Fruit fly (Drosophila melanogaster) whole organism, adult: ENCODE data around the gene CG1789.

ENCODE experiments used
- CG11617 ChIP-seq: fragments of 200-800 bp; sonication (Bioruptor generic); optimal IDR thresholded peaks from 2 replicates; lab custom pipeline; 2017; ENCODE audit warnings: mild to moderate bottlenecking, missing biosample characterization, missing genetic modification reagents, missing genetic modification characterization
- CG12768 ChIP-seq: fragments of 200-800 bp; sonication (Bioruptor generic); optimal IDR thresholded peaks from 2 replicates; lab custom pipeline; 2017; ENCODE audit warnings: missing biosample characterization, missing genetic modification characterization, mild to moderate bottlenecking, moderate library complexity, missing genetic modification reagents
- CG14711 ChIP-seq: fragments of 200-800 bp; sonication (Bioruptor generic); optimal IDR thresholded peaks from 2 replicates; lab custom pipeline; 2018; ENCODE audit warnings: missing biosample characterization, mild to moderate bottlenecking, missing genetic modification characterization, moderate library complexity
- CG1620 ChIP-seq: fragments of 200-800 bp; sonication (Bioruptor generic); optimal IDR thresholded peaks from 2 replicates; lab custom pipeline; 2016; ENCODE audit warnings: missing biosample characterization, missing genetic modification characterization
- CG33017 ChIP-seq: fragments of 200-800 bp; sonication (Bioruptor generic); optimal IDR thresholded peaks from 2 replicates; lab custom pipeline; 2018; ENCODE audit warnings: missing biosample characterization, mild to moderate bottlenecking, missing genetic modification characterization, moderate library complexity
- CG5204 ChIP-seq: fragments of 200-800 bp; sonication (Bioruptor generic); optimal IDR thresholded peaks from 2 replicates; lab custom pipeline; 2016; ENCODE audit warnings: missing biosample characterization, missing genetic modification characterization
- CG7045 ChIP-seq: fragments of 200-800 bp; sonication (Bioruptor generic); optimal IDR thresholded peaks from 2 replicates; lab custom pipeline; 2017; ENCODE audit warnings: missing biosample characterization, mild to moderate bottlenecking, missing genetic modification characterization
- CG7101 ChIP-seq: fragments of 200-800 bp; sonication (Bioruptor generic); optimal IDR thresholded peaks from 2 replicates; lab custom pipeline; 2018; ENCODE audit warnings: missing biosample characterization, mild to moderate bottlenecking, missing genetic modification characterization, moderate library complexity
- Clk ChIP-seq: fragments of 200-800 bp; sonication (Bioruptor generic); optimal IDR thresholded peaks from 2 replicates; lab custom pipeline; 2017; ENCODE audit warnings: missing biosample characterization, missing genetic modification characterization
- Crg-1 ChIP-seq: fragments of 200-800 bp; sonication (Bioruptor generic); optimal IDR thresholded peaks from 2 replicates; lab custom pipeline; 2016; ENCODE audit warnings: missing biosample characterization, missing genetic modification characterization
- Hr96 ChIP-seq: fragments of 200-800 bp; sonication (Bioruptor generic); optimal IDR thresholded peaks from 2 replicates; lab custom pipeline; 2016; ENCODE audit warnings: missing biosample characterization, missing genetic modification characterization
- Mnt ChIP-seq: fragments of 200-800 bp; sonication (Bioruptor generic); optimal IDR thresholded peaks from 2 replicates; lab custom pipeline; 2016; ENCODE audit warnings: missing biosample characterization, mild to moderate bottlenecking, missing genetic modification characterization
- bab1 ChIP-seq: fragments of 200-800 bp; sonication (Bioruptor generic); optimal IDR thresholded peaks from 3 replicates; lab custom pipeline; 2019; ENCODE audit warnings: missing biosample characterization, mild to moderate bottlenecking, missing genetic modification characterization, moderate library complexity
- cic ChIP-seq: fragments of 200-800 bp; sonication (Bioruptor generic); optimal IDR thresholded peaks from 2 replicates; lab custom pipeline; 2017; ENCODE audit warnings: missing biosample characterization, mild to moderate bottlenecking, missing genetic modification characterization, moderate library complexity
- cnc ChIP-seq, 2 experiments: fragments of >200 bp; optimal IDR thresholded peaks; 2 replicates each; lab custom pipeline; 2017
- kay ChIP-seq: fragments of 200-800 bp; sonication (Bioruptor generic); peaks from one replicate; lab custom pipeline; 2016; ENCODE audit warnings: missing biosample characterization, missing genetic modification characterization, borderline replicate concordance
- ovo ChIP-seq: fragments of 200-800 bp; sonication (Bioruptor generic); optimal IDR thresholded peaks from 2 replicates; lab custom pipeline; 2016; ENCODE audit warnings: missing biosample characterization, missing genetic modification characterization
- pad ChIP-seq: fragments of 200-800 bp; sonication (Bioruptor generic); optimal IDR thresholded peaks from 3 replicates; lab custom pipeline; 2017; ENCODE audit warnings: missing biosample characterization, missing genetic modification characterization, mild to moderate bottlenecking, moderate library complexity, missing genetic modification reagents
- tj ChIP-seq: fragments of 200-800 bp; sonication (Bioruptor generic); optimal IDR thresholded peaks from 3 replicates; lab custom pipeline; 2017; ENCODE audit warnings: missing biosample characterization, mild to moderate bottlenecking, missing genetic modification characterization, moderate library complexity
- toe ChIP-seq: fragments of 200-800 bp; sonication (Bioruptor generic); optimal IDR thresholded peaks from 2 replicates; lab custom pipeline; 2016; ENCODE audit warnings: missing biosample characterization, missing genetic modification characterization

CG1789 gene

DNA sequence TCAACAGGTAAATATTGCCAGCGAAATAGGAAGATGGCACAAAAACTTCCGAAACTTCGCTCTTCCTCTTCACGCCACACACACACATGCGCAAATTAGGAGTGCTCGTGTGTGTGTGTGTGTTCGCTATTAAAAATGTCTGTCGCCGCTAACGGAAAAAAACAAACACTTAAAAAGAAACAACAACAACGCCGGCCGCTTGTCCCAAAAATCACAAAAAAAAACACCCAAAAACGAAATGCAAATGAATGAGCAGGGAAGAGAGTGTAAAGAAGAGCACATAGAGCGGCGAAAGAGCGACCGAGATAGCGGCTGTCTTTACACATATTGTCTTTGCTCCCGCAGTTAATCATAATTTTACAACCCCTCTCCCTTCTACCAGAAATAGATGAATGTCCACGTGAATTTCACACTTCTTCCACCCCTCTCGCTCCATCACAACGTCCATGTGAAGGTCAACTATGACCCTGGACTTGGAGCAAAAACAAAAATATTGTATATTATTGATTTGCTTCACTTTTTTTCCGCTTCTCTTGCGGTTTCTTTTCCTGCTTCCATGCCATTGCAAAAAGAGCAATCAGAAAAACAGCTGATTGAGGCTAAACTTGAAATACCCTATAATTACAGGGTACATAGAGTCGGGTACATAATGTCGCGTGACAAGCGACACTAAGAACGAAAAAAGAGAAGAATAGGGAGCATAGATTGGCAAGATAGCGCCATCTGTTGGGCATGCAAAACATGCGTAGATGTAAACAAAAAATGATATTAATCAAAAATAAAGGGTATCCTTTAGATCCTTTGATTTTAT is 38.3 kb upstream of the CG1789 start:
- TF ChIP-seq Mnt = peak; percentile 10
- peak; percentile 6 for TF ChIP-seq CG1620 (GFP tag; lab: Kevin White, UChicago)
- peak; percentile 68 for TF ChIP-seq ovo (GFP tag; lab: Kevin White, UChicago)
- peak; percentile 88 for TF ChIP-seq tj
- TF ChIP-seq CG7045 (GFP tag; lab: Kevin White, UChicago) = no peak

DNA sequence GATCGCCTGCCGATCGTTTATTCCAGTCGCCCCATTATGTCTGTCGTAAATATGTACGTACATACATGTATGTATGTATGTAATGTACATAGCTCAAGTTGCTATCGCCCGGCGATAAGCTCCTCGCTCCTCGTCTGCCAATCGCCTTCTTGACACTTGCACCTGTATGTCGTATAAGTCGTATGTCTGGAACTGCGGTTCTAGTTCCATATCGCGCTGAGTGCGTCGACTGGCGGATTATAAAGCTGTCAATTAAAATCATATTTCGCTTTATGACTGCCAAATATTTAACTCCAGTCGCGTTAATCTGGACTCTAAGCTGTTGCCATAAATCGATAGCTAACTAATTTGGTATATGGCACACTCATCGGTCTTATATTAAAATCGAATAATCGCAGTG is 34.9 kb upstream of the CG1789 start:
- TF ChIP-seq bab1 (GFP tag; lab: Kevin White, UChicago) = no peak
- peak; percentile 19 for TF ChIP-seq tj

DNA sequence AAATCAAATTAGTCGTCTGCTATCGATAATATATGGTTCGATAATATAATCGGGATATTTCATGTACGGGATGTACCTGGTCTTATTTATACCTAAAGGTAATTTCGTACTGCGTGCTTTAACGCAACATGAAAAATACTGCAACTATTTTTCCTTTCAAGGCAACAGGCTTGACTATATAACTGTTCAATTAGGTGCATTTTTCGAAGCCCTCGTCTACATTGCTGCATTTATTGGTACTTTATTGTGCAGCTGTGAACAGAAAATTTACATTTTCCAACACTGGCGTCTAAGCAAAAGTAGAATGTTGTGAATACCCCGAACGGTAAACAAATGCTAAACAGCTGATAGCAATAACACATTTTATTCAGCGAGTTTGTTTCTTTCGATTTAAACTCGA is 30.3 kb upstream of the CG1789 start, which contains the start of the genes Ppt1 and Ogg1:
Gene Ppt1, minus strand, starts transcription at position 225 of the 400 bp plus-strand sequence.
Gene Ogg1, plus strand, starts transcription at position 325 of the 400 bp plus-strand sequence.
- no peak for TF ChIP-seq Clk (GFP tag; lab: Kevin White, UChicago)
- peak; percentile 3 for TF ChIP-seq CG12768
- peak; percentile 81 for TF ChIP-seq bab1 (GFP tag; lab: Kevin White, UChicago)
- TF ChIP-seq Crg-1 (GFP tag; lab: Kevin White, UChicago) = peak; percentile 49
- TF ChIP-seq toe (GFP tag; lab: Kevin White, UChicago) = peak; percentile 72
- TF ChIP-seq CG5204 (GFP tag; lab: Kevin White, UChicago) = peak; percentile 38
- no peak for TF ChIP-seq cnc (optimal IDR thresholded peaks at IDR 0.05; lab: Kevin White, UChicago)
- TF ChIP-seq CG11617 (GFP tag; lab: Kevin White, UChicago) = peak; percentile 42
- no peak for TF ChIP-seq kay (GFP tag; lab: Kevin White, UChicago)
- TF ChIP-seq ovo (GFP tag; lab: Kevin White, UChicago) = peak; percentile 82
- peak; percentile 40 for TF ChIP-seq tj
- TF ChIP-seq CG7045 (GFP tag; lab: Kevin White, UChicago) = no peak
- peak; percentile 90 for TF ChIP-seq CG1620 (GFP tag; lab: Kevin White, UChicago)
- TF ChIP-seq pad (GFP tag; lab: Kevin White, UChicago) = peak; percentile 55
- peak; percentile 83 for TF ChIP-seq Mnt
- TF ChIP-seq CG7101 (tag; lab: Kevin White, UChicago) = peak; percentile 75
- TF ChIP-seq Hr96 (GFP tag; lab: Kevin White, UChicago) = peak; percentile 68
- TF ChIP-seq CG33017 (tag; lab: Kevin White, UChicago) = no peak
- peak; percentile 65 for TF ChIP-seq CG14711
- TF ChIP-seq cic (GFP tag; lab: Kevin White, UChicago) = no peak

DNA sequence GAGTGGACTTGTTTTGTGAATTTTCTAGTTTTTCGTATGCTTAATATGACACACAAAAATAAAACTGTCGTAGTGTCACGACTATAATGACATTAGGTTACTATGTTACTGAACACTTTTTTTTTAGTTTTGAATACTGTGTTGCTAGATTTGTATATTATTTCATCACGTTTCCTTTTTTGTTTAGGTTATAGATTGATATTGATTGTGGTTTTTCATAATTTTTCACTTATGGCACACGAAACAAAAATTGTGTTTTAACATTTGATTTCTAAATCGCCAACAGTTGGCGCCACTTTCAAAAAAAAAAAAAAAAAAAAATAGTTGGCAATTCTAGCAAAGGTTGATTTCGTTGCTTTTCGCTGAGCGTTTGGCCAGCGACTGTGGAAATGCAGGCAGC is 26.8 kb upstream of the CG1789 start, which contains the start of gene CG11294:
Gene CG11294, minus strand, starts transcription at position 101 of the 400 bp plus-strand sequence.
- TF ChIP-seq pad (GFP tag; lab: Kevin White, UChicago) = no peak
- no peak for TF ChIP-seq cnc (optimal IDR thresholded peaks at IDR 0.05; lab: Kevin White, UChicago)

DNA sequence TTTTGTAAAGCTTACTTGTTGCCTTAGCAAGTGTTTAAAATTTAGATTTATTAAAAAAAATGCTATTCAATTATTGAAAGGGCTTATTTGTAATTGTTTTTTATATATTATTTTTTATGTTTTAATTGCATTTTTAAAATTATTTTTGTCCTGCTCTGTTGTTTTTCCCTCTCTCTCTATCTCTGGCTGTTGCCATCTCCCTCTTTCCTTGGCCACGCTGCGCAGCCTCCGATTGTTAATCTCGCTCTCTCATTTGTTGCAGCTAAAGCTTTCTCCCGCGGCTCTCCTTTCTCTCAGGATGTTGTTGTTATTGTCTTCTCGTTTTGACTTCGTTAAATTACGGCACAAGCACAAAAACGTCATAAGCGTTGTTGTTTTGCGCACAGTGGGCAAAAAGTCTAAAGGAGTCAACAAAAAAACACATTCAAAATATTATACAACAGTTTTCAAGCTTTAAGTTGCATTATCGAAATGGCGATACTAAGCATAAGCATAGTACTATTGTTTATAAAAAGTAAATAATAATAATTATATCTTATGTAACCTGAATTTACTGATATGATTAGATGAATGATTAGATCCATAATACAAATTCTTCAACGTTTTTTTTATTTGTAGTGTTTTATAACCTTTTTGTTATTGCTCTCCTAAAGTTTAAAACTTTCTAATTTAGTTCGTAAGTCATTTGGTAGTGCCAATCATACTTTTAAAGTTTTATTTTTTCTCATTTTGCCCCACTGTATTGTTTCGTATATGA is 26.1 kb upstream of the CG1789 start:
- TF ChIP-seq toe (GFP tag; lab: Kevin White, UChicago) = no peak
- TF ChIP-seq cic (GFP tag; lab: Kevin White, UChicago) = no peak
- no peak for TF ChIP-seq Clk (GFP tag; lab: Kevin White, UChicago)
- TF ChIP-seq Hr96 (GFP tag; lab: Kevin White, UChicago) = no peak
- no peak for TF ChIP-seq CG7101 (tag; lab: Kevin White, UChicago)
- no peak for TF ChIP-seq CG7045 (GFP tag; lab: Kevin White, UChicago)
- no peak for TF ChIP-seq ovo (GFP tag; lab: Kevin White, UChicago)
- no peak for TF ChIP-seq cnc (optimal IDR thresholded peaks at IDR 0.05; lab: Kevin White, UChicago)
- no peak for TF ChIP-seq kay (GFP tag; lab: Kevin White, UChicago)
- no peak for TF ChIP-seq CG12768
- TF ChIP-seq CG1620 (GFP tag; lab: Kevin White, UChicago) = no peak
- no peak for TF ChIP-seq CG5204 (GFP tag; lab: Kevin White, UChicago)
- no peak for TF ChIP-seq Crg-1 (GFP tag; lab: Kevin White, UChicago)
- no peak for TF ChIP-seq CG14711
- no peak for TF ChIP-seq CG33017 (tag; lab: Kevin White, UChicago)
- no peak for TF ChIP-seq pad (GFP tag; lab: Kevin White, UChicago)
- TF ChIP-seq bab1 (GFP tag; lab: Kevin White, UChicago) = no peak
- TF ChIP-seq tj = no peak

DNA sequence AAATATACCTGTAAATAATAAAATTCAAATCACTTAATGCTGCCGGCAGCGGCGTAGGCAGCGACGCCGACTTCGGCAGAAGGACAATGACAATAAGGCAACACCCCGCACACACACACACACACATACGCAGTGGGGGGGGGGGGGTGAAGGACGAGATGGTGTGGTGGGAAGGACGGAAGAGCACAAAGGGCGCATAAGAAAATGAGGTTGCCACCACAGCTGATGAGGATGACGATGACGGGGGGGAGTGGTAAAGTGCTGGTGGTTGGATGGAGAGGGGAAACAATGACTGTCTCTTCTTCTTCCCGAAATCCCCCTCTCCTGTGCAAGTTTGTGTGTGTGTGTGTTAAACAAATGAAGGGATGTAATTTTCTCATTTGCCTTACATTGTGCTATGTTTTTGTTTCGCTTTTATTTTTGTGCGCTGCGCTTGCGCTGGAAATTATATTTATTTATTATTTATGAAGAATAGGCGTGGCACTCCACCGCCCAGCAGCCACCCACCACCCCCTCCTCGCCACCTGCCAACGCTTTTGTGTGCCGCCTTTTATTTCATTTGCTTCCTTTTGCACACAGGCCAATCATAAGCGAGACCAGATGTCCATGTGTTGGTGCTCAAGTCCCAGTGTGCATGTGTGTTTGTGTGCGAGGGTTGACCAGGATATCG is 25.4 kb upstream of the CG1789 start:
- TF ChIP-seq Clk (GFP tag; lab: Kevin White, UChicago) (no peak), cic (GFP tag; lab: Kevin White, UChicago) (no peak), CG7101 (tag; lab: Kevin White, UChicago) (no peak), CG7045 (GFP tag; lab: Kevin White, UChicago) (no peak), pad (GFP tag; lab: Kevin White, UChicago) (no peak), ovo (GFP tag; lab: Kevin White, UChicago) (no peak), CG11617 (GFP tag; lab: Kevin White, UChicago) (no peak), Hr96 (GFP tag; lab: Kevin White, UChicago) (no peak), CG14711 (no peak), kay (GFP tag; lab: Kevin White, UChicago) (no peak), toe (GFP tag; lab: Kevin White, UChicago) (no peak), CG5204 (GFP tag; lab: Kevin White, UChicago) (no peak), Crg-1 (GFP tag; lab: Kevin White, UChicago) (no peak), CG33017 (tag; lab: Kevin White, UChicago) (no peak), tj (no peak), CG12768 (no peak), CG1620 (GFP tag; lab: Kevin White, UChicago) (no peak), bab1 (GFP tag; lab: Kevin White, UChicago) (no peak)
